Fruit fly (Drosophila melanogaster): Measurements from ENCODE around the gene CHKov1.

DNA sequence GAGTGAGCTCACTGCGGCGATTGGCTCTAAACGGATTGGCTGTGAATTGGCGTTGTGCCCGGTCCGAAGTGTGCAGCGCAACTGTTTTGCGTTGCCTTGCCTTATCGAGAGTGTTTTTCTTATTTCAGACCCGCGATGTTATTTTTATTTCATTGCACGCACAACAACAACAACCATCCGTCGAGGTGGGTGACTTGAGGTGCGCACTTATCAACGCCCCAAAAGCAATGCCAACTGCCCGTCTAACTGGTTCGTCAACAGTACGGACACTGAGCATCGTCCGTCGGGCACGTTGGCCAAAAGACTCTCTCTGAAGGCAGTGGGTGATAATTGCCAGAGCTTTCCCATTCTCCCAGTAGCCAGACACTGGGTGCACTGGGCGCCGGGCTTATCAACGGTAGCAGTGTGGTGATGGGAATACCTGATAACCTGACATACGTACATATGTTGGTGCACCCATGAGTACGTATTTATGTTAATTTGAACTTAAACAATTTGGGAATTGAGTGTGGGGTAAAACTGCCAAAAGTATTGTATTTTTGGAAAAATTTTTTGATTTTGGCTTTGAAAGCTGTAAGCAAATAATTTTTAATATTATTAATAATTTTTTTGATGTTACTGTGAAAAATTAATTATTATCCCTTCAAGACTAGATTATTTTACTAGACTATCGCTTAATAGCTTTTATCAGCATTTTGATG lies 33.6 kb downstream of the CHKov1 start, which contains the start of gene CG31102:
- TF ChIP-seq psq (optimal IDR thresholded peaks at IDR 0.05) (no peak), EcR (GFP tag; optimal IDR thresholded peaks at IDR 0.05) (no peak), CG8478 (optimal IDR thresholded peaks at IDR 0.05) (no peak), pan (optimal IDR thresholded peaks at IDR 0.05) (no peak), usp (GFP tag; optimal IDR thresholded peaks at IDR 0.05) (no peak), Dll (optimal IDR thresholded peaks at IDR 0.05) (no peak)
